Worm (Caenorhabditis elegans) whole organism, L4/young adult: ENCODE data around the gene C18A3.3.

Source experiments
- W03F9.2 ChIP-seq: fragments of 150-350 bp; optimal IDR thresholded peaks from 2 replicates; lab custom pipeline; 2014; ENCODE audit warnings: missing biosample characterization, missing genetic modification characterization
- dao-5 ChIP-seq: sonication (generic microtip); optimal IDR thresholded peaks from 2 replicates; lab custom pipeline; 2016; ENCODE audit warnings: missing genotype, missing genetic modification characterization, moderate library complexity, missing compliant biosample characterization
- him-1 ChIP-seq: sonication (generic microtip); optimal IDR thresholded peaks from 2 replicates; lab custom pipeline; 2016; ENCODE audit warnings: missing genotype, missing genetic modification reagents, missing genetic modification characterization, missing compliant biosample characterization

C18A3.3 gene

ce11 chrII:5702611-5703192 is 13.4 kb upstream of the C18A3.3 start:
- no peak for TF ChIP-seq W03F9.2 (tag; lab: Kevin White, UChicago)
- no peak for TF ChIP-seq him-1 (tag; lab: Kevin White, UChicago)
- no peak for TF ChIP-seq dao-5 (tag; lab: Kevin White, UChicago)

- no peak for TF ChIP-seq dao-5 (tag; lab: Kevin White, UChicago)
These were observed 11.6 kb upstream of the C18A3.3 start for ce11 chrII:5704479-5704878.

ce11 chrII:5707532-5707931 is 8.6 kb upstream of the C18A3.3 start, which contains the start of gene osta-2:
osta-2 (plus strand) TSS chrII:5707691.
- TF ChIP-seq dao-5 (tag; lab: Kevin White, UChicago) (no peak), W03F9.2 (tag; lab: Kevin White, UChicago) (no peak), him-1 (tag; lab: Kevin White, UChicago) (no peak)

ce11 chrII:5708154-5708553 is 8.0 kb upstream of the C18A3.3 start:
- no peak for TF ChIP-seq W03F9.2 (tag; lab: Kevin White, UChicago)
- TF ChIP-seq dao-5 (tag; lab: Kevin White, UChicago) = no peak
- no peak for TF ChIP-seq him-1 (tag; lab: Kevin White, UChicago)

- TF ChIP-seq W03F9.2 (tag; lab: Kevin White, UChicago) (no peak), dao-5 (tag; lab: Kevin White, UChicago) (no peak)
These were observed 5.3 kb upstream of the C18A3.3 start for ce11 chrII:5710835-5711234.

ce11 chrII:5712126-5712525 is 4.0 kb upstream of the C18A3.3 start:
- TF ChIP-seq him-1 (tag; lab: Kevin White, UChicago) = no peak
- TF ChIP-seq dao-5 (tag; lab: Kevin White, UChicago) = no peak
- no peak for TF ChIP-seq W03F9.2 (tag; lab: Kevin White, UChicago)

- peak; percentile 35 for TF ChIP-seq him-1 (tag; lab: Kevin White, UChicago)
- TF ChIP-seq dao-5 (tag; lab: Kevin White, UChicago) = no peak
- TF ChIP-seq W03F9.2 (tag; lab: Kevin White, UChicago) = peak; percentile 74
These were observed 1.3 kb upstream of the C18A3.3 start, which contains the start of the genes tiar-1 and lelo-4 for ce11 chrII:5714807-5715206. tiar-1 (minus strand) TSS chrII:5714823. lelo-4 (plus strand) TSS chrII:5714924.

- TF ChIP-seq dao-5 (tag; lab: Kevin White, UChicago) (no peak), W03F9.2 (tag; lab: Kevin White, UChicago) (no peak), him-1 (tag; lab: Kevin White, UChicago) (no peak)
These were observed 1.7 kb downstream of the C18A3.3 start, which contains the start of gene zipt-3 for ce11 chrII:5717831-5718230. zipt-3 (plus strand) TSS chrII:5718131.

ce11 chrII:5719848-5720247 is 3.7 kb downstream of the C18A3.3 start, which contains the start of gene damt-1:
damt-1 (plus strand) TSS chrII:5720148.
- TF ChIP-seq him-1 (tag; lab: Kevin White, UChicago) (no peak), W03F9.2 (tag; lab: Kevin White, UChicago) (no peak), dao-5 (tag; lab: Kevin White, UChicago) (no peak)

ce11 chrII:5725094-5725493 is 9.0 kb downstream of the C18A3.3 start:
- TF ChIP-seq dao-5 (tag; lab: Kevin White, UChicago) = no peak
- TF ChIP-seq him-1 (tag; lab: Kevin White, UChicago) = peak; percentile 83

- TF ChIP-seq W03F9.2 (tag; lab: Kevin White, UChicago) = no peak
- TF ChIP-seq him-1 (tag; lab: Kevin White, UChicago) = peak; percentile 1
These were observed 11.6 kb downstream of the C18A3.3 start, which contains the start of gene rab-3 for ce11 chrII:5727707-5728106. rab-3 (minus strand) TSS chrII:5727853.

- no peak for TF ChIP-seq W03F9.2 (tag; lab: Kevin White, UChicago)
- TF ChIP-seq dao-5 (tag; lab: Kevin White, UChicago) = no peak
- TF ChIP-seq him-1 (tag; lab: Kevin White, UChicago) = no peak
These were observed 14.4 kb downstream of the C18A3.3 start, which contains the start of the genes C18A3.7 and C18A3.11 for ce11 chrII:5730343-5731083. C18A3.7 (minus strand) TSS chrII:5730443. C18A3.11 (plus strand) TSS chrII:5731033.

ce11 chrII:5734883-5735282 is 18.8 kb downstream of the C18A3.3 start:
- no peak for TF ChIP-seq dao-5 (tag; lab: Kevin White, UChicago)
- no peak for TF ChIP-seq him-1 (tag; lab: Kevin White, UChicago)
- TF ChIP-seq W03F9.2 (tag; lab: Kevin White, UChicago) = no peak
